Worm (Caenorhabditis elegans) whole organism, L4 larva: ENCODE results near the gene frpr-13.
"Not testable (repeated sequence)": the region's sequence is repeated elsewhere in the genome, so short reads cannot be mapped to it uniquely, and the experiment has no call there.

Source experiments
- F37D6.2 ChIP-seq: sonication (generic microtip); optimal IDR thresholded peaks from 2 replicates; lab custom pipeline; 2016; ENCODE audit warnings: mild to moderate bottlenecking, missing genetic modification characterization, missing compliant biosample characterization
- T26A8.4 ChIP-seq: fragments of 200-800 bp; sonication (Bioruptor generic); IDR thresholded peaks from 2 replicates; pipeline ENCODE4 v1.3.6; 2022; ENCODE audit warnings: missing genetic modification characterization, missing compliant biosample characterization
- ZK337.2 ChIP-seq: fragments of 200-800 bp; sonication (Bioruptor generic); IDR thresholded peaks from 2 replicates; pipeline ENCODE4 v1.3.6; 2022; ENCODE audit warnings: missing genetic modification reagents, missing genetic modification characterization, missing compliant biosample characterization
- ZK546.5 ChIP-seq, 2 experiments: sonication (generic microtip); optimal IDR thresholded peaks; 2 replicates each; lab custom pipeline; 2017; ENCODE audit warnings: missing biosample characterization in 2 of 2, missing genetic modification characterization in 2 of 2
- aha-1 ChIP-seq: fragments of 150-350 bp; peaks from one replicate; lab custom pipeline; 2014; ENCODE audit warnings: missing biosample characterization, missing genetic modification characterization
- arid-1 ChIP-seq: fragments of 200-800 bp; sonication (Bioruptor generic); conservative IDR thresholded peaks from 2 replicates; pipeline ENCODE4 v1.3.6; 2022; ENCODE audit warnings: missing genetic modification reagents, missing genetic modification characterization, missing compliant biosample characterization
- ceh-62 ChIP-seq: sonication (generic microtip); optimal IDR thresholded peaks from 2 replicates; lab custom pipeline; 2017; ENCODE audit warnings: missing biosample characterization, missing genetic modification characterization
- ces-1 ChIP-seq: fragments of 150-350 bp; sonication (generic microtip); optimal IDR thresholded peaks from 4 replicates; lab custom pipeline; 2014; ENCODE audit warnings: missing biosample characterization, missing genetic modification reagents, missing genetic modification characterization
- daf-16 ChIP-seq, 3 experiments: sonication (generic microtip); optimal IDR thresholded peaks; 2 replicates each; lab custom pipeline; 2016 to 2017; ENCODE audit warnings: missing genetic modification characterization in 3 of 3, missing genetic modification reagents in 3 of 3, mild to moderate bottlenecking in 2 of 3, missing compliant biosample characterization in 2 of 3, missing biosample characterization in 1 of 3, moderate library complexity in 1 of 3
- daf-19 ChIP-seq: fragments of 200-800 bp; sonication (Bioruptor generic); conservative IDR thresholded peaks from 2 replicates; pipeline ENCODE4 v1.3.6; 2022; ENCODE audit warnings: missing genetic modification characterization, missing compliant biosample characterization
- daf-8 ChIP-seq: fragments of 200-800 bp; sonication (Bioruptor generic); IDR thresholded peaks from 2 replicates; pipeline ENCODE4 v1.3.6; 2022; ENCODE audit warnings: missing genetic modification characterization, missing compliant biosample characterization
- dmd-6 ChIP-seq: fragments of 200-800 bp; sonication (Bioruptor generic); IDR thresholded peaks from 2 replicates; pipeline ENCODE4 v1.3.6; 2022; ENCODE audit warnings: missing genetic modification reagents, missing genetic modification characterization, missing compliant biosample characterization
- dmd-8 ChIP-seq: fragments of 200-800 bp; sonication (Bioruptor generic); IDR thresholded peaks from 2 replicates; pipeline ENCODE4 v1.3.6; 2022; ENCODE audit warnings: missing genetic modification characterization, missing compliant biosample characterization
- dve-1 ChIP-seq: sonication (generic microtip); optimal IDR thresholded peaks from 2 replicates; lab custom pipeline; 2017; ENCODE audit warnings: antibody characterized with exemption, mild to moderate bottlenecking, missing genetic modification characterization, missing compliant biosample characterization; ENCODE audit not compliant: insufficient read depth
- egl-27 ChIP-seq: sonication (generic microtip); optimal IDR thresholded peaks from 3 replicates; lab custom pipeline; 2017; ENCODE audit warnings: missing biosample characterization, missing genetic modification reagents, missing genetic modification characterization
- fkh-10 ChIP-seq: fragments of 150-350 bp; optimal IDR thresholded peaks from 2 replicates; lab custom pipeline; 2014; ENCODE audit warnings: missing biosample characterization, missing genetic modification reagents, missing genetic modification characterization
- fos-1 ChIP-seq: fragments of 150-350 bp; optimal IDR thresholded peaks from 2 replicates; lab custom pipeline; 2014; ENCODE audit warnings: missing biosample characterization, missing genetic modification characterization
- hlh-11 ChIP-seq: fragments of 200-800 bp; sonication (Bioruptor generic); optimal IDR thresholded peaks from 2 replicates; lab custom pipeline; 2018; ENCODE audit warnings: mild to moderate bottlenecking, missing genetic modification characterization, missing compliant biosample characterization
- hlh-30 ChIP-seq: sonication (generic microtip); optimal IDR thresholded peaks from 2 replicates; lab custom pipeline; 2017; ENCODE audit warnings: antibody characterized with exemption, mild to moderate bottlenecking, missing genetic modification characterization, missing compliant biosample characterization; ENCODE audit not compliant: insufficient read depth
- lin-15B ChIP-seq: fragments of 150-350 bp; sonication (generic microtip); optimal IDR thresholded peaks from 3 replicates; lab custom pipeline; 2014; ENCODE audit warnings: missing biosample characterization, missing genetic modification characterization
- lin-38 ChIP-seq: fragments of 200-800 bp; sonication (Bioruptor generic); IDR thresholded peaks from 2 replicates; pipeline ENCODE4 v1.3.6; 2022; ENCODE audit warnings: missing genetic modification reagents, missing genetic modification characterization, missing compliant biosample characterization
- lin-39 ChIP-seq: fragments of 150-350 bp; optimal IDR thresholded peaks from 2 replicates; lab custom pipeline; 2014; ENCODE audit warnings: missing biosample characterization, missing genetic modification reagents, missing genetic modification characterization
- lsy-2 ChIP-seq, 2 experiments: fragments of 150-350 bp in 1 of 2; sonication (generic microtip) in 1 of 2; optimal IDR thresholded peaks; 2 replicates each; lab custom pipeline; 2014 to 2017; ENCODE audit warnings: missing biosample characterization in 2 of 2, missing genetic modification characterization in 2 of 2
- madf-5 ChIP-seq, 2 experiments: fragments of 200-800 bp; sonication (Bioruptor generic); IDR thresholded peaks; 2 replicates each; pipeline ENCODE4 v1.3.6; 2022; ENCODE audit warnings: missing compliant biosample characterization in 2 of 2, missing genetic modification characterization in 2 of 2
- madf-9 ChIP-seq: fragments of 200-800 bp; sonication (Bioruptor generic); conservative IDR thresholded peaks from 2 replicates; pipeline ENCODE4 v1.3.6; 2022; ENCODE audit warnings: missing genetic modification reagents, missing genetic modification characterization, missing compliant biosample characterization
- mdl-1 ChIP-seq, 2 experiments: fragments of 150-350 bp in 1 of 2; sonication (generic microtip) in 1 of 2; optimal IDR thresholded peaks; 2 replicates each; lab custom pipeline; 2014 to 2017; ENCODE audit warnings: missing biosample characterization in 2 of 2, missing genetic modification characterization in 2 of 2
- nhr-25 ChIP-seq: sonication (generic microtip); optimal IDR thresholded peaks from 2 replicates; lab custom pipeline; 2017; ENCODE audit warnings: missing genetic modification characterization, mild to moderate bottlenecking, missing compliant biosample characterization, antibody characterized with exemption, moderate library complexity, borderline replicate concordance; ENCODE audit not compliant: insufficient read depth
- nhr-42 ChIP-seq: fragments of 200-800 bp; sonication (Bioruptor generic); IDR thresholded peaks from 2 replicates; pipeline ENCODE4 v1.3.6; 2022; ENCODE audit warnings: missing genetic modification characterization, missing compliant biosample characterization
- nhr-48 ChIP-seq: sonication (generic microtip); optimal IDR thresholded peaks from 2 replicates; lab custom pipeline; 2016; ENCODE audit warnings: mild to moderate bottlenecking, missing genetic modification characterization, missing compliant biosample characterization
- php-3 ChIP-seq: fragments of 200-800 bp; sonication (Bioruptor generic); IDR thresholded peaks from 2 replicates; pipeline ENCODE4 v1.3.6; 2022; ENCODE audit warnings: missing genetic modification reagents, missing genetic modification characterization, missing compliant biosample characterization
- pqm-1 ChIP-seq: sonication (generic microtip); optimal IDR thresholded peaks from 2 replicates; lab custom pipeline; 2017; ENCODE audit warnings: missing biosample characterization, missing genetic modification characterization
- rbr-2 ChIP-seq: sonication (generic microtip); optimal IDR thresholded peaks from 2 replicates; lab custom pipeline; 2016; ENCODE audit warnings: missing genotype, missing genetic modification characterization, missing compliant biosample characterization
- snpc-1.2 ChIP-seq: fragments of 200-800 bp; sonication (Bioruptor generic); IDR thresholded peaks from 2 replicates; pipeline ENCODE4 v1.3.6; 2022; ENCODE audit warnings: missing genetic modification reagents, missing genetic modification characterization, missing compliant biosample characterization
- snpc-4 ChIP-seq: fragments of 150-350 bp; optimal IDR thresholded peaks from 2 replicates; lab custom pipeline; 2014; ENCODE audit warnings: missing biosample characterization, missing genetic modification characterization
- spr-1 ChIP-seq: sonication (generic microtip); optimal IDR thresholded peaks from 2 replicates; lab custom pipeline; 2016; ENCODE audit warnings: mild to moderate bottlenecking, missing genetic modification characterization, missing compliant biosample characterization
- tra-1 ChIP-seq: fragments of 200-800 bp; sonication (Bioruptor generic); IDR thresholded peaks from 2 replicates; pipeline ENCODE4 v1.3.6; 2022; ENCODE audit warnings: missing genetic modification reagents, missing genetic modification characterization, missing compliant biosample characterization
- unc-62 ChIP-seq, 3 experiments: fragments of 150-350 bp in 1 of 3; sonication (generic microtip); optimal IDR thresholded peaks in 2 of 3; peaks in 1 of 3; 1 replicate in 1 of 3; 2 replicates in 2 of 3; lab custom pipeline; 2014 to 2017; ENCODE audit warnings: missing biosample characterization in 3 of 3, missing genetic modification characterization in 3 of 3, missing genetic modification reagents in 3 of 3, missing genotype in 1 of 3
- zip-11 ChIP-seq: fragments of 200-800 bp; sonication (Bioruptor generic); IDR thresholded peaks from 2 replicates; pipeline ENCODE4 v1.3.6; 2022; ENCODE audit warnings: missing genetic modification characterization, missing compliant biosample characterization
- ztf-7 ChIP-seq: fragments of 150-350 bp; optimal IDR thresholded peaks from 2 replicates; lab custom pipeline; 2014; ENCODE audit warnings: missing biosample characterization, missing genetic modification characterization

frpr-13 gene

DNA sequence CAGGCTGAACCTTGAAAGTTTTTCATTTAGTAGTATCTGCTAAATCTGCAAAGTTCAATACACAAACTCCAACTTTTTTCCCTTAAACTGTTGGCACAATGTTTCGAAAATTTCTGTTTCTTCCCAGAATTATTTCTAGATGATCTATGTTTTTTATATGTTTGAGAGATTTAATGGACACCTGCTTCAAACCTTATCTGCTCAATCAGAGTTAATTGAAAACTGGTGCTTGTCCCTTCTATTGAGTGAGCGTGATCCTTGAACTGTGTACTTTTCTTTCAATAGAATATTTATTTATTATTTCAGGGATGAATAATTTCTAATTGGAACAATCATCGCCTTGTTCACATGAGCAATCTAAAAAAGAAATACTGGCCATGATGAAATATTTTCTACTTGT lies at the start of gene frpr-13:
TSS of gene frpr-13 (plus strand) at position 301 of the 400 bp plus-strand sequence.
- TF ChIP-seq rbr-2 (tag; lab: Kevin White, UChicago) (no peak), arid-1 (GFP tag; lab: Robert Waterston, UW) (no peak), snpc-1.2 (no peak), zip-11 (GFP tag; lab: Robert Waterston, UW) (no peak), unc-62 (GFP tag; optimal IDR thresholded peaks at IDR 0.05 in 1 of 2; lab: Kevin White, UChicago) (no peak), unc-62 (tag; optimal IDR thresholded peaks at IDR 0.05; lab: Kevin White, UChicago) (no peak), pqm-1 (tag; lab: Kevin White, UChicago) (no peak), lin-15B (no peak), dmd-8 (GFP tag; lab: Robert Waterston, UW) (no peak), madf-5 (GFP tag; IDR thresholded peaks at IDR 0.05; lab: Robert Waterston, UW) (no peak), spr-1 (tag; lab: Kevin White, UChicago) (no peak), lin-38 (GFP tag; lab: Robert Waterston, UW) (no peak)

DNA sequence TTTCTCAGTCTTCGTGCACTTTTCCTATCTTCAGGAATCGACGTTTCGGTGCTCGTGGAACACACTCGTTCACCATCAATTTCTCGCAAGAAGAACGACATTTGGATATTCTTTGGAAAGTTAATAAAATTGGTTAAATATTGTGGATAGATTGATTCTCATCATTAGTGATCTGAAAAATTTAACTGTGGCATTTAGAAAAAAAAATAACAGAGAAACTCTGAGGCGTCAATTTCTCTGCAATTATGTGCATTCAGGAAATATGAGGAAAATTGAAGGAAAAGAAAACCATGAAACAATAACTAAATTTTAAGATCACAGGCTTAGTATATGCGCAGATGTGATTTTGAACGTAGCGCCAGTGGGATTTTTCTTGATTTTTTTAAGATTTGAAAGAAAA lies 36.9 kb upstream of the frpr-13 start, which contains the start of gene F07B7.12:
TSS of gene F07B7.12 (minus strand) at position 101 of the 400 bp plus-strand sequence.
- not testable (repeated sequence) for TF ChIP-seq ces-1; nhr-48 (tag; lab: Kevin White, UChicago); lin-39 (tag; lab: Kevin White, UChicago)

- TF ChIP-seq fkh-10 (GFP tag; lab: Kevin White, UChicago); ceh-62; snpc-4 (tag; lab: Kevin White, UChicago): not testable (repeated sequence)
- TF ChIP-seq, all 104 proteins: peak for 0; not testable (repeated sequence) for 104
Measured at ce11 chrV:8897942-8898419, 875 bp upstream of the frpr-13 start, which contains the start of the genes his-17 and his-18. his-17 (minus strand) TSS chrV:8897992. his-18 (plus strand) TSS chrV:8898228.

- TF ChIP-seq hlh-30 (tag; lab: Kevin White, UChicago): no peak
- TF ChIP-seq unc-62 (GFP tag; optimal IDR thresholded peaks at IDR 0.05 in 1 of 2; lab: Kevin White, UChicago): no peak
- no peak for TF ChIP-seq unc-62 (tag; optimal IDR thresholded peaks at IDR 0.05; lab: Kevin White, UChicago)
- TF ChIP-seq ztf-7 (tag; lab: Kevin White, UChicago): no peak
- no peak for TF ChIP-seq T26A8.4 (GFP tag; lab: Robert Waterston, UW)
- TF ChIP-seq egl-27 (tag; lab: Kevin White, UChicago): no peak
- TF ChIP-seq lsy-2 (tag; optimal IDR thresholded peaks at IDR 0.05; lab: Kevin White, UChicago): no peak
- TF ChIP-seq fos-1: no peak
- no peak for TF ChIP-seq nhr-25 (tag; lab: Kevin White, UChicago)
- no peak for TF ChIP-seq daf-8 (GFP tag; lab: Robert Waterston, UW)
- TF ChIP-seq nhr-42 (GFP tag; lab: Robert Waterston, UW): no peak
Measured at ce11 chrV:8902697-8903096, 3.8 kb downstream of the frpr-13 start, which contains the start of gene frpr-12. frpr-12 (plus strand) TSS chrV:8902997.

ce11 chrV:8903916-8904315 lies 5.1 kb downstream of the frpr-13 start:
- TF ChIP-seq madf-9 (GFP tag; lab: Robert Waterston, UW) (no peak), aha-1 (tag; lab: Kevin White, UChicago) (peak; percentile 63)

- TF ChIP-seq F37D6.2 (tag; lab: Kevin White, UChicago) (no peak), ces-1 (no peak), daf-16 (GFP tag; optimal IDR thresholded peaks at IDR 0.05; lab: Kevin White, UChicago) (no peak), daf-16 (tag; optimal IDR thresholded peaks at IDR 0.05; lab: Kevin White, UChicago) (peak; percentile 79), tra-1 (GFP tag; lab: Robert Waterston, UW) (0 out of 2 replicates have a peak, but pooled peaks have one; percentile 35), madf-5 (GFP tag; IDR thresholded peaks at IDR 0.05; lab: Robert Waterston, UW) (no peak), daf-19 (GFP tag; lab: Robert Waterston, UW) (no peak), php-3 (peak; percentile 88), egl-27 (tag; lab: Kevin White, UChicago) (no peak), ZK337.2 (GFP tag; lab: Robert Waterston, UW) (no peak), dve-1 (tag; lab: Kevin White, UChicago) (peak; percentile 86), dmd-6 (peak; percentile 82), mdl-1 (tag; optimal IDR thresholded peaks at IDR 0.05; lab: Kevin White, UChicago) (peak in 1 of 2 experiments; percentile 17), hlh-30 (tag; lab: Kevin White, UChicago) (peak; percentile 49), nhr-48 (tag; lab: Kevin White, UChicago) (no peak), pqm-1 (tag; lab: Kevin White, UChicago) (peak; percentile 95), hlh-11 (tag; lab: Kevin White, UChicago) (peak; percentile 74), ZK546.5 (tag; optimal IDR thresholded peaks at IDR 0.05; lab: Kevin White, UChicago) (no peak)
Measured at ce11 chrV:8905656-8906055, 6.8 kb downstream of the frpr-13 start.
